Fruit fly (Drosophila melanogaster) whole organism, wandering third instar larva: ENCODE measurements around the gene tal-1A.

Experiments used
- Abd-B ChIP-seq: fragments of >200 bp; optimal IDR thresholded peaks from 2 replicates; lab custom pipeline; 2017; ENCODE audit warnings: missing biosample characterization, missing genetic modification characterization
- CG32264 ChIP-seq: fragments of 200-800 bp; sonication (Bioruptor generic); optimal IDR thresholded peaks from 2 replicates; lab custom pipeline; 2016; ENCODE audit warnings: missing biosample characterization, missing genetic modification characterization
- CG9705 ChIP-seq: fragments of 200-800 bp; sonication (Bioruptor generic); optimal IDR thresholded peaks from 2 replicates; lab custom pipeline; 2018; ENCODE audit warnings: missing biosample characterization, mild to moderate bottlenecking, missing genetic modification characterization
- CrebA ChIP-seq: fragments of 200-800 bp; sonication (Bioruptor generic); optimal IDR thresholded peaks from 2 replicates; lab custom pipeline; 2016; ENCODE audit warnings: missing biosample characterization, mild to moderate bottlenecking, missing genetic modification characterization, borderline replicate concordance
- Dfd ChIP-seq: fragments of >200 bp; optimal IDR thresholded peaks from 2 replicates; lab custom pipeline; 2017; ENCODE audit warnings: missing biosample characterization, missing genetic modification characterization
- Dif ChIP-seq: fragments of 200-275, 200-300 bp; sonication (Bioruptor generic); optimal IDR thresholded peaks from 2 replicates; lab custom pipeline; 2018; ENCODE audit warnings: missing biosample characterization, missing genetic modification characterization; ENCODE audit not compliant: partially characterized antibody
- GATAd ChIP-seq: sonication (Bioruptor generic); optimal IDR thresholded peaks from 2 replicates; lab custom pipeline; 2016; ENCODE audit warnings: missing biosample characterization, missing genetic modification characterization
- HLH106 ChIP-seq: fragments of 200-800 bp; optimal IDR thresholded peaks from 3 replicates; lab custom pipeline; 2019; ENCODE audit warnings: missing biosample characterization, mild to moderate bottlenecking, missing genetic modification characterization, moderate library complexity
- Hnf4 ChIP-seq: fragments of 200-800 bp; sonication (Bioruptor generic); optimal IDR thresholded peaks from 2 replicates; lab custom pipeline; 2016; ENCODE audit warnings: missing biosample characterization, mild to moderate bottlenecking, missing genetic modification characterization
- Hr78 ChIP-seq: fragments of >200 bp; optimal IDR thresholded peaks from 2 replicates; lab custom pipeline; 2017; ENCODE audit warnings: missing biosample characterization, missing genetic modification characterization
- Hr83 ChIP-seq: fragments of 200-300 bp; sonication (Bioruptor generic); optimal IDR thresholded peaks from 2 replicates; lab custom pipeline; 2016; ENCODE audit warnings: missing biosample characterization, mild to moderate bottlenecking, missing genetic modification characterization, moderate library complexity; ENCODE audit not compliant: poor library complexity, severe bottlenecking
- Jra ChIP-seq: sonication (Bioruptor generic); optimal IDR thresholded peaks from 2 replicates; lab custom pipeline; 2016; ENCODE audit warnings: missing biosample characterization, missing genetic modification characterization
- Mio ChIP-seq: sonication (Bioruptor generic); optimal IDR thresholded peaks from 2 replicates; lab custom pipeline; 2016; ENCODE audit warnings: missing biosample characterization, missing genetic modification characterization
- Myc ChIP-seq: fragments of >200 bp; optimal IDR thresholded peaks from 2 replicates; lab custom pipeline; 2017
- N ChIP-seq: fragments of >200 bp; optimal IDR thresholded peaks from 2 replicates; lab custom pipeline; 2018; ENCODE audit warnings: missing biosample characterization, missing external identifiers, missing genetic modification characterization
- OdsH ChIP-seq: fragments of 200-800 bp; sonication (Bioruptor generic); optimal IDR thresholded peaks from 2 replicates; lab custom pipeline; 2016; ENCODE audit warnings: missing biosample characterization, mild to moderate bottlenecking, missing genetic modification characterization
- Rel ChIP-seq, 2 experiments: fragments of 200-800 bp; sonication (Bioruptor generic) in 1 of 2; optimal IDR thresholded peaks; 2 replicates in 1 of 2; 3 replicates in 1 of 2; lab custom pipeline; 2016 to 2019; ENCODE audit warnings: mild to moderate bottlenecking in 2 of 2, missing biosample characterization in 2 of 2, missing genetic modification characterization in 2 of 2, moderate library complexity in 1 of 2
- Sp1 ChIP-seq: fragments of 200-800 bp; sonication (Bioruptor generic); optimal IDR thresholded peaks from 3 replicates; lab custom pipeline; 2019; ENCODE audit warnings: missing biosample characterization, mild to moderate bottlenecking, missing genetic modification characterization, moderate library complexity
- Vsx2 ChIP-seq: fragments of 200-300, 225-300 bp; sonication (Bioruptor generic); optimal IDR thresholded peaks from 2 replicates; lab custom pipeline; 2018; ENCODE audit warnings: missing biosample characterization, missing genetic modification characterization; ENCODE audit not compliant: partially characterized antibody
- br ChIP-seq: fragments of 200-800 bp; sonication (Bioruptor generic); optimal IDR thresholded peaks from 2 replicates; lab custom pipeline; 2016; ENCODE audit warnings: missing biosample characterization, missing genetic modification characterization
- brk ChIP-seq: fragments of 200-800 bp; sonication (Bioruptor generic); optimal IDR thresholded peaks from 2 replicates; lab custom pipeline; 2016; ENCODE audit warnings: missing biosample characterization, mild to moderate bottlenecking, missing genetic modification characterization
- dl ChIP-seq, 2 experiments: fragments of 175-275, 200-275 bp in 1 of 2; fragments of 200-275 bp in 1 of 2; sonication (Bioruptor generic); optimal IDR thresholded peaks; lab custom pipeline; 2018; ENCODE audit warnings: mild to moderate bottlenecking in 2 of 2, missing biosample characterization in 2 of 2, missing genetic modification characterization in 2 of 2, moderate library complexity in 2 of 2; ENCODE audit not compliant: partially characterized antibody in 2 of 2, insufficient read depth in 1 of 2
- dmrt93B ChIP-seq: fragments of 200-800 bp; sonication (Bioruptor generic); optimal IDR thresholded peaks from 2 replicates; lab custom pipeline; 2018; ENCODE audit warnings: missing biosample characterization, mild to moderate bottlenecking, missing genetic modification characterization
- dsf ChIP-seq: sonication (Bioruptor generic); optimal IDR thresholded peaks from 2 replicates; lab custom pipeline; 2016; ENCODE audit warnings: missing biosample characterization, missing genetic modification characterization, borderline replicate concordance
- ey ChIP-seq: fragments of 200-800 bp; sonication (Bioruptor generic); optimal IDR thresholded peaks from 2 replicates; lab custom pipeline; 2016; ENCODE audit warnings: missing biosample characterization, missing genetic modification characterization
- foxo ChIP-seq, 2 experiments: fragments of 200-800 bp; sonication (Bioruptor generic); optimal IDR thresholded peaks; 2 replicates in 1 of 2; 3 replicates in 1 of 2; lab custom pipeline; 2016 to 2017; ENCODE audit warnings: missing biosample characterization in 2 of 2, missing genetic modification characterization in 2 of 2
- fru ChIP-seq: fragments of 200-800 bp; sonication (Bioruptor generic); optimal IDR thresholded peaks from 3 replicates; lab custom pipeline; 2016; ENCODE audit warnings: missing biosample characterization, mild to moderate bottlenecking, missing genetic modification characterization
- h ChIP-seq: fragments of 200-800 bp; sonication (Bioruptor generic); optimal IDR thresholded peaks from 3 replicates; lab custom pipeline; 2016; ENCODE audit warnings: missing biosample characterization, mild to moderate bottlenecking, missing genetic modification characterization
- jim ChIP-seq: fragments of 175-275, 200-325 bp; sonication (Bioruptor generic); optimal IDR thresholded peaks from 2 replicates; lab custom pipeline; 2016; ENCODE audit warnings: missing biosample characterization, mild to moderate bottlenecking, missing genetic modification characterization
- lola ChIP-seq: fragments of >200 bp; optimal IDR thresholded peaks from 2 replicates; lab custom pipeline; 2017; ENCODE audit warnings: missing biosample characterization, missing genetic modification characterization
- pan ChIP-seq: fragments of >200 bp; optimal IDR thresholded peaks from 2 replicates; lab custom pipeline; 2017
- psq ChIP-seq: fragments of 200-800 bp; sonication (Bioruptor generic); optimal IDR thresholded peaks from 3 replicates; lab custom pipeline; 2017; ENCODE audit warnings: missing biosample characterization, mild to moderate bottlenecking, missing genetic modification characterization, moderate library complexity
- rgr ChIP-seq: fragments of 200-800 bp; sonication (Bioruptor generic); optimal IDR thresholded peaks from 3 replicates; lab custom pipeline; 2016; ENCODE audit warnings: missing biosample characterization, mild to moderate bottlenecking, missing genetic modification characterization
- sage ChIP-seq: fragments of 200-800 bp; sonication (Bioruptor generic); optimal IDR thresholded peaks from 2 replicates; lab custom pipeline; 2016; ENCODE audit warnings: missing biosample characterization, mild to moderate bottlenecking, missing genetic modification characterization
- sv ChIP-seq: fragments of 200-800 bp; sonication (Bioruptor generic); optimal IDR thresholded peaks from 3 replicates; lab custom pipeline; 2016; ENCODE audit warnings: missing biosample characterization, missing genetic modification characterization
- tai ChIP-seq: sonication (Bioruptor generic); optimal IDR thresholded peaks from 2 replicates; lab custom pipeline; 2016; ENCODE audit warnings: missing biosample characterization, missing genetic modification characterization
- usp ChIP-seq: fragments of >200 bp; optimal IDR thresholded peaks from 2 replicates; lab custom pipeline; 2017; ENCODE audit warnings: missing biosample characterization, missing genetic modification characterization
- woc ChIP-seq: sonication (Bioruptor generic); optimal IDR thresholded peaks from 2 replicates; lab custom pipeline; 2016; ENCODE audit warnings: missing biosample characterization, mild to moderate bottlenecking, missing genetic modification characterization

The tal-1A gene

dm6 chr3R:13827953-13828922, 15.3 kb downstream of the tal-1A start, which contains the start of gene Mst87F:
TSS of gene Mst87F (minus strand) at chr3R:13828008.
- no peak for TF ChIP-seq usp
- no peak for TF ChIP-seq Rel (GFP tag; optimal IDR thresholded peaks at IDR 0.05; lab: Kevin White, UChicago)
- peak; percentile 29 for TF ChIP-seq Rel (tag; optimal IDR thresholded peaks at IDR 0.05; lab: Kevin White, UChicago)

DNA sequence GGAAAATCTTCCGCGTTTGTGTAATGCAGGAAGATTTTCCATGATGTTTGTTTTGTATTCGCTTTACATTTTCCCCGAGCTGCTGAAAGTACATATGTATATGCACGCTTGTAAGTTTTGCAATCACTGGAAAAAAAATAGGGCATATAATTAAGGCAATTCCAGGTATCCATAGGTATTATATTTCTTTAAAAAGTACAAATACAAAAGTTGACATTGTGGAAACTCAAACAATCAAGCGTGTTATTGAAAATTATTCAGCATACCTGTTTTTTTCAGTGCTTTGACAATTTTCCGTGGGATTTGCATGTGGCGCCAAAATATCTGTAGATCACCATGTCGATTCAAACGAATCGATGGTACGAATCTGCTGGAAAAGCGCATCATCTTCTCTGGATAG, 18.1 kb downstream of the tal-1A start:
- TF ChIP-seq Mio (no peak), OdsH (GFP tag; lab: Kevin White, UChicago) (no peak), woc (GFP tag; lab: Kevin White, UChicago) (no peak), Dif (GFP tag; lab: Kevin White, UChicago) (no peak), Sp1 (GFP tag; lab: Kevin White, UChicago) (no peak), dmrt93B (GFP tag; lab: Kevin White, UChicago) (no peak), sage (no peak), fru (GFP tag; lab: Kevin White, UChicago) (no peak), dsf (GFP tag; lab: Kevin White, UChicago) (no peak), Jra (GFP tag; lab: Kevin White, UChicago) (no peak), Myc (no peak), foxo (GFP tag; optimal IDR thresholded peaks at IDR 0.05; lab: Kevin White, UChicago) (no peak), dl (GFP tag; optimal IDR thresholded peaks at IDR 0.05; lab: Kevin White, UChicago; ENCODE audit: insufficient read depth in 1 of 2, partially characterized antibody in 2 of 2) (no peak), Abd-B (GFP tag; lab: Kevin White, UChicago) (no peak), pan (no peak), h (GFP tag; lab: Kevin White, UChicago) (no peak)

- TF ChIP-seq dl (GFP tag; optimal IDR thresholded peaks at IDR 0.05; lab: Kevin White, UChicago; ENCODE audit: insufficient read depth in 1 of 2, partially characterized antibody in 2 of 2): no peak
- TF ChIP-seq usp: no peak
- TF ChIP-seq Jra (GFP tag; lab: Kevin White, UChicago): no peak
- TF ChIP-seq OdsH (GFP tag; lab: Kevin White, UChicago): peak; percentile 74
- TF ChIP-seq Vsx2: no peak
- peak; percentile 29 for TF ChIP-seq Rel (GFP tag; optimal IDR thresholded peaks at IDR 0.05; lab: Kevin White, UChicago)
- peak; percentile 64 for TF ChIP-seq Rel (tag; optimal IDR thresholded peaks at IDR 0.05; lab: Kevin White, UChicago)
- TF ChIP-seq pan: no peak
- no peak for TF ChIP-seq CG9705 (GFP tag; lab: Kevin White, UChicago)
- TF ChIP-seq sage: no peak
- peak; percentile 12 for TF ChIP-seq brk
- peak; percentile 35 for TF ChIP-seq ey
- TF ChIP-seq Myc: no peak
- TF ChIP-seq rgr (GFP tag; lab: Kevin White, UChicago): peak; percentile 68
- TF ChIP-seq woc (GFP tag; lab: Kevin White, UChicago): no peak
- TF ChIP-seq fru (GFP tag; lab: Kevin White, UChicago): peak; percentile 69
- no peak for TF ChIP-seq dsf (GFP tag; lab: Kevin White, UChicago)
- TF ChIP-seq foxo (GFP tag; optimal IDR thresholded peaks at IDR 0.05; lab: Kevin White, UChicago): peak in 1 of 2 experiments; percentile 75
- TF ChIP-seq Dif (GFP tag; lab: Kevin White, UChicago): no peak
- no peak for TF ChIP-seq sv (GFP tag; lab: Kevin White, UChicago)
- TF ChIP-seq CG32264 (GFP tag; lab: Kevin White, UChicago): no peak
- no peak for TF ChIP-seq Mio
- no peak for TF ChIP-seq jim
- no peak for TF ChIP-seq GATAd
- peak; percentile 22 for TF ChIP-seq br
- TF ChIP-seq dmrt93B (GFP tag; lab: Kevin White, UChicago): no peak
- no peak for TF ChIP-seq CrebA (GFP tag; lab: Kevin White, UChicago)
- no peak for TF ChIP-seq tai (GFP tag; lab: Kevin White, UChicago)
- TF ChIP-seq Abd-B (GFP tag; lab: Kevin White, UChicago): no peak
- no peak for TF ChIP-seq Dfd
- peak; percentile 79 for TF ChIP-seq psq (GFP tag; lab: Kevin White, UChicago)
- peak; percentile 58 for TF ChIP-seq Hnf4 (GFP tag; lab: Kevin White, UChicago)
- TF ChIP-seq N (GFP tag; lab: Kevin White, UChicago): no peak
- peak; percentile 85 for TF ChIP-seq Sp1 (GFP tag; lab: Kevin White, UChicago)
- no peak for TF ChIP-seq lola
- no peak for TF ChIP-seq Hr78 (GFP tag; lab: Kevin White, UChicago)
- TF ChIP-seq HLH106 (tag; lab: Kevin White, UChicago): peak; percentile 87
- TF ChIP-seq Hr83 (GFP tag; lab: Kevin White, UChicago): no peak
- TF ChIP-seq h (GFP tag; lab: Kevin White, UChicago): peak; percentile 67
These were observed 18.7 kb downstream of the tal-1A start for dm6 chr3R:13831596-13832119.
